Fruit fly (Drosophila melanogaster): ENCODE results near the gene CG9547.

dm6 chr2L:6464780-6465179 lies 29.6 kb downstream of the CG9547 start:
- TF ChIP-seq CG8478 (optimal IDR thresholded peaks at IDR 0.05): no peak
- TF ChIP-seq CTCF (optimal IDR thresholded peaks at IDR 0.05): no peak

Measured in S2 (cell line).